Worm (Caenorhabditis elegans) whole organism, late embryonic: ENCODE measurements around the gene C02F5.10.

Experiments
- F13H6.1 ChIP-seq: sonication (generic microtip); optimal IDR thresholded peaks from 2 replicates; lab custom pipeline; 2016; ENCODE audit warnings: missing genetic modification characterization, missing compliant biosample characterization
- K02D7.2 ChIP-seq: sonication (generic microtip); optimal IDR thresholded peaks from 2 replicates; lab custom pipeline; 2017; ENCODE audit warnings: mild to moderate bottlenecking, missing genetic modification characterization, missing compliant biosample characterization
- T23F11.4 ChIP-seq: fragments of 200-800 bp; sonication (Bioruptor generic); optimal IDR thresholded peaks from 2 replicates; lab custom pipeline; 2018; ENCODE audit warnings: mild to moderate bottlenecking, missing genetic modification characterization, missing compliant biosample characterization
- Y22D7AL.16 ChIP-seq: sonication (generic microtip); optimal IDR thresholded peaks from 2 replicates; lab custom pipeline; 2016; ENCODE audit warnings: missing genetic modification characterization, missing compliant biosample characterization
- ahr-1 ChIP-seq: sonication (generic microtip); optimal IDR thresholded peaks from 2 replicates; lab custom pipeline; 2016; ENCODE audit warnings: missing genetic modification characterization, missing compliant biosample characterization
- ceh-18 ChIP-seq: sonication (generic microtip); optimal IDR thresholded peaks from 2 replicates; lab custom pipeline; 2016; ENCODE audit warnings: missing genetic modification characterization, missing compliant biosample characterization
- ceh-19 ChIP-seq: fragments of 200-800 bp; sonication (Bioruptor generic); optimal IDR thresholded peaks from 2 replicates; lab custom pipeline; 2018; ENCODE audit warnings: mild to moderate bottlenecking, missing genetic modification characterization, missing compliant biosample characterization
- ceh-24 ChIP-seq: sonication (generic microtip); optimal IDR thresholded peaks from 2 replicates; lab custom pipeline; 2016; ENCODE audit warnings: mild to moderate bottlenecking, missing genetic modification characterization, missing compliant biosample characterization
- ceh-30 ChIP-seq: fragments of 150-350 bp; optimal IDR thresholded peaks from 2 replicates; lab custom pipeline; 2014; ENCODE audit warnings: missing biosample characterization, missing genetic modification characterization
- ceh-45 ChIP-seq: fragments of 200-800 bp; sonication (Bioruptor generic); IDR thresholded peaks from 2 replicates; pipeline ENCODE4 v1.3.6; 2022; ENCODE audit warnings: missing genetic modification reagents, missing genetic modification characterization, missing compliant biosample characterization
- ceh-48 ChIP-seq: sonication (generic microtip); optimal IDR thresholded peaks from 2 replicates; lab custom pipeline; 2016; ENCODE audit warnings: missing genetic modification characterization, inconsistent platforms, missing compliant biosample characterization
- ceh-6 ChIP-seq: fragments of 200-800 bp; sonication (Bioruptor generic); optimal IDR thresholded peaks from 2 replicates; lab custom pipeline; 2018; ENCODE audit warnings: mild to moderate bottlenecking, missing genetic modification characterization, missing compliant biosample characterization
- ceh-9 ChIP-seq: sonication (generic microtip); optimal IDR thresholded peaks from 2 replicates; lab custom pipeline; 2016; ENCODE audit warnings: mild to moderate bottlenecking, missing genetic modification characterization, inconsistent platforms, missing compliant biosample characterization
- dmd-4 ChIP-seq: sonication (generic microtip); optimal IDR thresholded peaks from 2 replicates; lab custom pipeline; 2016; ENCODE audit warnings: borderline replicate concordance, missing genetic modification characterization, missing compliant biosample characterization
- elt-2 ChIP-seq: sonication (generic microtip); optimal IDR thresholded peaks from 2 replicates; lab custom pipeline; 2016; ENCODE audit warnings: missing genetic modification reagents, missing genetic modification characterization, missing compliant biosample characterization
- elt-4 ChIP-seq: sonication (generic microtip); optimal IDR thresholded peaks from 2 replicates; lab custom pipeline; 2016; ENCODE audit warnings: missing genetic modification characterization, missing compliant biosample characterization
- ets-4 ChIP-seq: sonication (generic microtip); optimal IDR thresholded peaks from 2 replicates; lab custom pipeline; 2016; ENCODE audit warnings: missing genetic modification characterization, missing compliant biosample characterization
- fkh-10 ChIP-seq: fragments of 150-350 bp; optimal IDR thresholded peaks from 2 replicates; lab custom pipeline; 2014; ENCODE audit warnings: missing biosample characterization, missing genetic modification reagents, missing genetic modification characterization
- gmeb-2 ChIP-seq: sonication (generic microtip); optimal IDR thresholded peaks from 2 replicates; lab custom pipeline; 2016; ENCODE audit warnings: missing genetic modification characterization, inconsistent platforms, missing compliant biosample characterization
- hlh-13 ChIP-seq: fragments of 200-800 bp; sonication (Bioruptor generic); optimal IDR thresholded peaks from 2 replicates; lab custom pipeline; 2018; ENCODE audit warnings: mild to moderate bottlenecking, missing genetic modification characterization, missing compliant biosample characterization
- hlh-30 ChIP-seq: sonication (generic microtip); optimal IDR thresholded peaks from 2 replicates; lab custom pipeline; 2017; ENCODE audit warnings: antibody characterized with exemption, missing genetic modification characterization, missing compliant biosample characterization; ENCODE audit not compliant: insufficient read depth
- lim-6 ChIP-seq: sonication (generic microtip); optimal IDR thresholded peaks from 2 replicates; lab custom pipeline; 2016; ENCODE audit warnings: missing genetic modification characterization, missing compliant biosample characterization
- lin-11 ChIP-seq: fragments of 200-800 bp; sonication (Bioruptor generic); optimal IDR thresholded peaks from 2 replicates; lab custom pipeline; 2018; ENCODE audit warnings: mild to moderate bottlenecking, missing genetic modification characterization, missing compliant biosample characterization
- madf-2 ChIP-seq: sonication (generic microtip); optimal IDR thresholded peaks from 2 replicates; lab custom pipeline; 2017; ENCODE audit warnings: missing genetic modification characterization, missing compliant biosample characterization
- mec-3 ChIP-seq: sonication (generic microtip); optimal IDR thresholded peaks from 2 replicates; lab custom pipeline; 2016; ENCODE audit warnings: borderline replicate concordance, missing genetic modification characterization, missing compliant biosample characterization
- nfya-1 ChIP-seq: sonication (generic microtip); optimal IDR thresholded peaks from 2 replicates; lab custom pipeline; 2017; ENCODE audit warnings: missing genetic modification characterization, mild to moderate bottlenecking, missing compliant biosample characterization, antibody characterized with exemption, moderate library complexity
- nhr-11 ChIP-seq: fragments of 150-350 bp; optimal IDR thresholded peaks from 2 replicates; lab custom pipeline; 2014; ENCODE audit warnings: missing biosample characterization, missing genetic modification characterization
- nhr-232 ChIP-seq: sonication (generic microtip); optimal IDR thresholded peaks from 2 replicates; lab custom pipeline; 2016; ENCODE audit warnings: missing genetic modification characterization, missing compliant biosample characterization
- npax-4 ChIP-seq: sonication (generic microtip); optimal IDR thresholded peaks from 2 replicates; lab custom pipeline; 2016; ENCODE audit warnings: missing genetic modification characterization, missing compliant biosample characterization
- pag-3 ChIP-seq: sonication (generic microtip); optimal IDR thresholded peaks from 2 replicates; lab custom pipeline; 2016; ENCODE audit warnings: missing compliant biosample characterization, missing genetic modification characterization, borderline replicate concordance
- pat-9 ChIP-seq: fragments of 200-800 bp; sonication (Bioruptor generic); optimal IDR thresholded peaks from 2 replicates; lab custom pipeline; 2018; ENCODE audit warnings: mild to moderate bottlenecking, missing genetic modification characterization, moderate library complexity, missing compliant biosample characterization
- pax-1 ChIP-seq: fragments of 150-350 bp; optimal IDR thresholded peaks from 2 replicates; lab custom pipeline; 2014; ENCODE audit warnings: missing biosample characterization, missing genetic modification characterization
- pha-2 ChIP-seq: sonication (generic microtip); optimal IDR thresholded peaks from 2 replicates; lab custom pipeline; 2017; ENCODE audit warnings: mild to moderate bottlenecking, missing genetic modification characterization, missing compliant biosample characterization
- pha-4 ChIP-seq: fragments of 150-350 bp; optimal IDR thresholded peaks from 2 replicates; lab custom pipeline; 2018; ENCODE audit warnings: missing biosample characterization, missing genetic modification reagents, missing genetic modification characterization
- pqm-1 ChIP-seq: sonication (generic microtip); optimal IDR thresholded peaks from 2 replicates; lab custom pipeline; 2016; ENCODE audit warnings: missing genetic modification characterization, missing compliant biosample characterization
- rnt-1 ChIP-seq: sonication (generic microtip); optimal IDR thresholded peaks from 2 replicates; lab custom pipeline; 2016; ENCODE audit warnings: missing genetic modification characterization, missing compliant biosample characterization
- sdc-2 ChIP-seq: sonication (generic microtip); optimal IDR thresholded peaks from 2 replicates; lab custom pipeline; 2016; ENCODE audit warnings: missing genotype, missing genetic modification characterization, missing compliant biosample characterization
- sox-2 ChIP-seq: fragments of 200-800 bp; sonication (Bioruptor generic); IDR thresholded peaks from 2 replicates; pipeline ENCODE4 v1.3.6; 2022; ENCODE audit warnings: missing genetic modification reagents, missing genetic modification characterization, missing compliant biosample characterization
- sox-4 ChIP-seq: sonication (generic microtip); optimal IDR thresholded peaks from 2 replicates; lab custom pipeline; 2017; ENCODE audit warnings: mild to moderate bottlenecking, missing genetic modification characterization, inconsistent platforms, missing compliant biosample characterization
- tbx-2 ChIP-seq: sonication (generic microtip); optimal IDR thresholded peaks from 2 replicates; lab custom pipeline; 2016; ENCODE audit warnings: missing genetic modification characterization, missing compliant biosample characterization
- tbx-7 ChIP-seq: sonication (generic microtip); optimal IDR thresholded peaks from 2 replicates; lab custom pipeline; 2016; ENCODE audit warnings: missing genotype, missing genetic modification characterization, missing compliant biosample characterization
- unc-3 ChIP-seq, 2 experiments: fragments of 200-800 bp in 1 of 2; sonication (Bioruptor generic) in 1 of 2; sonication (generic microtip) in 1 of 2; conservative IDR thresholded peaks in 1 of 2; optimal IDR thresholded peaks in 1 of 2; 2 replicates each; pipeline versions ENCODE4 v1.3.6 to Lab custom; 2016 to 2022; ENCODE audit warnings: missing compliant biosample characterization in 2 of 2, missing genetic modification characterization in 2 of 2, missing genetic modification reagents in 1 of 2
- unc-55 ChIP-seq: sonication (generic microtip); optimal IDR thresholded peaks from 2 replicates; lab custom pipeline; 2017; ENCODE audit warnings: missing biosample characterization, missing genetic modification reagents, missing genetic modification characterization
- zip-5 ChIP-seq: sonication (generic microtip); optimal IDR thresholded peaks from 2 replicates; lab custom pipeline; 2016; ENCODE audit warnings: missing genetic modification characterization, missing compliant biosample characterization
- ztf-16 ChIP-seq: sonication (generic microtip); optimal IDR thresholded peaks from 2 replicates; lab custom pipeline; 2017; ENCODE audit warnings: missing genetic modification characterization, missing compliant biosample characterization

Gene C02F5.10

ce11 chrIII:8275871-8276270 lies 26.6 kb upstream of the C02F5.10 start, which contains the start of gene clec-160:
Gene clec-160 (minus strand): TSS chrIII:8275971.
- TF ChIP-seq F13H6.1 (tag; lab: Kevin White, UChicago) (no peak), madf-2 (no peak), pha-2 (tag; lab: Kevin White, UChicago) (no peak), ceh-30 (tag; lab: Kevin White, UChicago) (no peak), ceh-18 (tag; lab: Kevin White, UChicago) (no peak), ztf-16 (tag; lab: Kevin White, UChicago) (no peak), ceh-6 (no peak), dmd-4 (tag; lab: Kevin White, UChicago) (no peak), ceh-45 (GFP tag; lab: Robert Waterston, UW) (no peak), T23F11.4 (GFP tag; lab: Kevin White, UChicago) (no peak), pha-4 (tag; lab: Kevin White, UChicago) (no peak), gmeb-2 (tag; lab: Kevin White, UChicago) (no peak), Y22D7AL.16 (tag; lab: Kevin White, UChicago) (no peak), sox-2 (GFP tag; lab: Robert Waterston, UW) (no peak), nfya-1 (no peak), nhr-11 (tag; lab: Kevin White, UChicago) (no peak)
- TF ChIP-seq, all 69 proteins: peak for 0

ce11 chrIII:8271676-8272225 lies 22.5 kb upstream of the C02F5.10 start, which contains the start of the genes mps-4 and F09G8.10:
Gene mps-4 (minus strand): TSS chrIII:8271776.
Gene F09G8.10 (minus strand): TSS chrIII:8272175.
- TF ChIP-seq sox-4 (tag; lab: Kevin White, UChicago): no peak
- no peak for TF ChIP-seq K02D7.2
- no peak for TF ChIP-seq npax-4 (tag; lab: Kevin White, UChicago)
- TF ChIP-seq elt-4 (tag; lab: Kevin White, UChicago): no peak
- TF ChIP-seq ceh-48 (tag; lab: Kevin White, UChicago): no peak
- no peak for TF ChIP-seq ceh-18 (tag; lab: Kevin White, UChicago)
- TF ChIP-seq ceh-19: no peak
- no peak for TF ChIP-seq lim-6
- no peak for TF ChIP-seq elt-2 (tag; lab: Kevin White, UChicago)
- no peak for TF ChIP-seq pat-9 (tag; lab: Kevin White, UChicago)
- no peak for TF ChIP-seq pha-2 (tag; lab: Kevin White, UChicago)
- TF ChIP-seq ets-4 (tag; lab: Kevin White, UChicago): no peak
- no peak for TF ChIP-seq zip-5 (tag; lab: Kevin White, UChicago)
- TF ChIP-seq sdc-2: no peak
- TF ChIP-seq pag-3 (tag; lab: Kevin White, UChicago): no peak
- TF ChIP-seq ceh-24 (tag; lab: Kevin White, UChicago): no peak

ce11 chrIII:8268296-8268695 lies 19.0 kb upstream of the C02F5.10 start, which contains the start of the genes F09G8.7 and crn-7:
Gene F09G8.7 (minus strand): TSS chrIII:8268355.
Gene crn-7 (plus strand): TSS chrIII:8268531.
- TF ChIP-seq unc-55 (GFP tag; lab: Kevin White, UChicago): no peak
- no peak for TF ChIP-seq pax-1 (tag; lab: Kevin White, UChicago)
- no peak for TF ChIP-seq nhr-232
- TF ChIP-seq mec-3 (tag; lab: Kevin White, UChicago): no peak
- no peak for TF ChIP-seq hlh-13 (GFP tag; lab: Kevin White, UChicago)
- TF ChIP-seq unc-3 (GFP tag; conservative IDR thresholded peaks at IDR 0.05; lab: Robert Waterston, UW): no peak
- no peak for TF ChIP-seq unc-3 (tag; optimal IDR thresholded peaks at IDR 0.05; lab: Kevin White, UChicago)
- TF ChIP-seq tbx-2 (tag; lab: Kevin White, UChicago): no peak
- TF ChIP-seq rnt-1: no peak
- no peak for TF ChIP-seq dmd-4 (tag; lab: Kevin White, UChicago)
- no peak for TF ChIP-seq fkh-10
- TF ChIP-seq pqm-1 (tag; lab: Kevin White, UChicago): no peak
- TF ChIP-seq pag-3 (tag; lab: Kevin White, UChicago): no peak
- no peak for TF ChIP-seq sdc-2
- TF ChIP-seq nfya-1: no peak
- TF ChIP-seq Y22D7AL.16 (tag; lab: Kevin White, UChicago): no peak
- no peak for TF ChIP-seq ahr-1 (tag; lab: Kevin White, UChicago)
- TF ChIP-seq lin-11 (tag; lab: Kevin White, UChicago): no peak
- TF ChIP-seq hlh-30 (tag; lab: Kevin White, UChicago): no peak
- TF ChIP-seq tbx-7 (tag; lab: Kevin White, UChicago): no peak
- TF ChIP-seq ceh-9 (tag; lab: Kevin White, UChicago): no peak
